Fruit fly (Drosophila melanogaster): ENCODE data around the gene gnu.

Gene gnu

DNA sequence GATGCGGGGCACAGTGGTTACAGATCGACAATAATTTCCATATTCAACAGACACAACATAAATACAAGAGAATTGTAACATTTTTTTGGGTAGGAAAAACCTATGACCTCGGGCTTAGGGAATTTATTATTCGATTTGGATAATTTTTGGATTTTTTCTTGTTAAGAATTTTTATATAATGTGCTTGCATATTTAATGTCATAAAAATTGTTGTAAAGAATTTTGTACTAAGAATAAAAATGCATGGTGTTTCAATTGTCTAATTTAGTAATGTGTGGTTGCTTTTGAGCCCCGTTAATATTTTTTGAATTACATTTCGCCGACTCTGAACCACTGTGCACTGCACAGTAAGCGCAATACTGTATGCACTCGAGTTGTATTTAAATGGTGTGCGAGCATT is 13.5 kb upstream of the gnu start (continued):
- TF ChIP-seq mld (GFP tag; IDR thresholded peaks at IDR 0.05; ENCODE audit: partially characterized antibody): no peak
- peak; percentile 22; the same call in 1 of the 2 replicates for TF ChIP-seq Xrp1 (GFP tag; IDR thresholded peaks at IDR 0.05)
- no peak for TF ChIP-seq lilli (GFP tag; optimal IDR thresholded peaks at IDR 0.05)
- peak; percentile 33 for TF ChIP-seq fd96Cb (tag; optimal IDR thresholded peaks at IDR 0.05)
- TF ChIP-seq slou (GFP tag; optimal IDR thresholded peaks at IDR 0.05): no peak

- no peak for TF ChIP-seq row (GFP tag; IDR thresholded peaks at IDR 0.05)
- no peak for TF ChIP-seq CG11456 (GFP tag; IDR thresholded peaks at IDR 0.05)
- no peak for TF ChIP-seq CG11696 (GFP tag; IDR thresholded peaks at IDR 0.05)
- TF ChIP-seq Xrp1 (GFP tag; IDR thresholded peaks at IDR 0.05): no peak
- TF ChIP-seq hkb (optimal IDR thresholded peaks at IDR 0.05): no peak
- TF ChIP-seq hkb (GFP tag; IDR thresholded peaks at IDR 0.05): 0 out of 2 replicates have a peak, but pooled peaks have one; percentile 24
- peak; percentile 48; the same call in 1 of the 2 replicates for TF ChIP-seq sob (GFP tag; IDR thresholded peaks at IDR 0.05)
- TF ChIP-seq Vsx1 (GFP tag; optimal IDR thresholded peaks at IDR 0.05): no peak
- peak; percentile 21 for TF ChIP-seq BtbVII (GFP tag; optimal IDR thresholded peaks at IDR 0.05)
- no peak for TF ChIP-seq D19A (tag; optimal IDR thresholded peaks at IDR 0.05)
- no peak for TF ChIP-seq nerfin-2 (GFP tag; IDR thresholded peaks at IDR 0.05; ENCODE audit: partially characterized antibody)
- no peak for TF ChIP-seq ro (GFP tag; IDR thresholded peaks at IDR 0.05)
- peak; percentile 71 for TF ChIP-seq CG34376 (GFP tag; optimal IDR thresholded peaks at IDR 0.05)
- TF ChIP-seq MESR4 (GFP tag; optimal IDR thresholded peaks at IDR 0.05): no peak
- TF ChIP-seq CG15011 (GFP tag; optimal IDR thresholded peaks at IDR 0.05): no peak
- TF ChIP-seq zfh2 (GFP tag; optimal IDR thresholded peaks at IDR 0.05): no peak
- no peak for TF ChIP-seq CTCF (GFP tag; optimal IDR thresholded peaks at IDR 0.05)
- no peak for TF ChIP-seq CG10366 (GFP tag; IDR thresholded peaks at IDR 0.05)
- no peak for TF ChIP-seq Oli (tag; optimal IDR thresholded peaks at IDR 0.05)
- no peak for TF ChIP-seq CG15073 (GFP tag; optimal IDR thresholded peaks at IDR 0.05)
- TF ChIP-seq CG2120 (GFP tag; optimal IDR thresholded peaks at IDR 0.05): no peak
- no peak for TF ChIP-seq en (GFP tag; optimal IDR thresholded peaks at IDR 0.05)
- TF ChIP-seq sqz (GFP tag; optimal IDR thresholded peaks at IDR 0.05): peak; percentile 88
- TF ChIP-seq jigr1 (GFP tag; IDR thresholded peaks at IDR 0.05): no peak
- no peak for TF ChIP-seq sc (optimal IDR thresholded peaks at IDR 0.05)
- no peak for TF ChIP-seq sc (GFP tag; optimal IDR thresholded peaks at IDR 0.05)
- TF ChIP-seq Blimp-1 (GFP tag; optimal IDR thresholded peaks at IDR 0.05): no peak
- TF ChIP-seq hth (optimal IDR thresholded peaks at IDR 0.05): no peak
- TF ChIP-seq yki (optimal IDR thresholded peaks at IDR 0.05): no peak
- no peak for TF ChIP-seq kni (GFP tag; optimal IDR thresholded peaks at IDR 0.05)
- no peak for TF ChIP-seq CG3163 (GFP tag; optimal IDR thresholded peaks at IDR 0.05)
- TF ChIP-seq CG4820 (GFP tag; optimal IDR thresholded peaks at IDR 0.05): no peak
- no peak for TF ChIP-seq sima (GFP tag; optimal IDR thresholded peaks at IDR 0.05)
- no peak for TF ChIP-seq Usf (GFP tag; optimal IDR thresholded peaks at IDR 0.05)
- TF ChIP-seq Ets65A (GFP tag): no peak
- no peak for TF ChIP-seq Ssrp (tag; optimal IDR thresholded peaks at IDR 0.05)
- TF ChIP-seq CG4360 (GFP tag; IDR thresholded peaks at IDR 0.05): peak; percentile 49
- no peak for TF ChIP-seq CG14710 (tag; optimal IDR thresholded peaks at IDR 0.05)
- no peak for TF ChIP-seq slbo (GFP tag; IDR thresholded peaks at IDR 0.05)
- no peak for TF ChIP-seq Gug (GFP tag; IDR thresholded peaks at IDR 0.05)
- no peak for TF ChIP-seq CG1233 (GFP tag; optimal IDR thresholded peaks at IDR 0.05)
- no peak for TF ChIP-seq CG5180 (GFP tag; optimal IDR thresholded peaks at IDR 0.05)
- no peak for TF ChIP-seq esg (GFP tag; conservative IDR thresholded peaks at IDR 0.05)
- TF ChIP-seq CG17328 (GFP tag; IDR thresholded peaks at IDR 0.05): no peak
- TF ChIP-seq CG15601 (tag; optimal IDR thresholded peaks at IDR 0.05): no peak
- no peak for TF ChIP-seq Elba2 (GFP tag; optimal IDR thresholded peaks at IDR 0.05)
- no peak for TF ChIP-seq lbe (GFP tag; optimal IDR thresholded peaks at IDR 0.05)
- TF ChIP-seq wor (GFP tag; IDR thresholded peaks at IDR 0.05): no peak
These were observed 1.6 kb upstream of the gnu start, which contains the start of gene CG17839 for dm6 chr3L:14804724-14805221. CG17839 (plus strand) TSS chr3L:14805136.

Measured in whole organism, embryonic.